Fruit fly (Drosophila melanogaster): ENCODE measurements around the gene Adi1.

Gene Adi1

DNA sequence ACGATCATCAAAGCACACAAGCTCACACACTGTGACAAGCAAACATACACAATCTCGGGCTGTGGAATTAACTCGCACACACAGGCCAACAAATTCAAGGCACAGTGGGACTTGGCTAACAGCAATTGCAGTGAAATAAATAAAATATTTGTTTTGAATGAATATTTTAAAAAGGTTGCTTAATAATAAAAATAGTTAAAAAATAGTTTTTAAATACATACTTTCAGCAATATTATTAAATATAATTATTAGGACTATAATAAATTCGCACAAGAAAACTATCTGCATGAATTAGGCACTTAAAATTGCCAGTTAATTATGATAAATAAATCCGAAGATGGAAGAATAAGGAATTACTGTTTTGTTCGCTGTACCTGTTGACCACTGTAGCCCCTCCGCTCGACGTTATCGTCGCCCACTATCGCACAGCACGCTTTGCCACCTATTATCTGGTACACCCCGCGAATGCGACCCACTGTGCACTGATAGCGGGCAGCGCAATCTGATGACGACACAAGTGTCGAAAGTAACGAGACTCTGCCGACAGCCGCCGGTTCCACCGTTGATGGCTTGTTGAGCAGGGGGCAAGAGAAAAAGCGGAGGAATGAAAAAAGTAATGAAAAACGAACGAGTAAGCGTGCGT is 19.7 kb downstream of the Adi1 start (continued):
- no peak for TF ChIP-seq CG1832 (GFP tag; optimal IDR thresholded peaks at IDR 0.05)
- peak; percentile 95 for TF ChIP-seq Fer3 (tag; optimal IDR thresholded peaks at IDR 0.05)
- TF ChIP-seq Fer2 (tag; optimal IDR thresholded peaks at IDR 0.05): peak; percentile 95
- TF ChIP-seq dpn (GFP tag; optimal IDR thresholded peaks at IDR 0.05): peak; percentile 86 to 98
- TF ChIP-seq nau (GFP tag; optimal IDR thresholded peaks at IDR 0.05): peak; percentile 99
- TF ChIP-seq stwl (tag; optimal IDR thresholded peaks at IDR 0.05): no peak
- no peak for TF ChIP-seq zen2 (GFP tag; IDR thresholded peaks at IDR 0.05; ENCODE audit: partially characterized antibody)
- peak; percentile 99 for TF ChIP-seq sug (tag; optimal IDR thresholded peaks at IDR 0.05)
- peak; percentile 80 for TF ChIP-seq CG12769 (tag; optimal IDR thresholded peaks at IDR 0.05)
- TF ChIP-seq repo (GFP tag; optimal IDR thresholded peaks at IDR 0.05): peak; percentile 40
- TF ChIP-seq seq (GFP tag; IDR thresholded peaks at IDR 0.05): peak; percentile 99
- no peak for TF ChIP-seq yki (optimal IDR thresholded peaks at IDR 0.05)
- TF ChIP-seq B-H2 (GFP tag; optimal IDR thresholded peaks at IDR 0.05): peak; percentile 95
- peak; percentile 97 for TF ChIP-seq CG1602 (GFP tag; optimal IDR thresholded peaks at IDR 0.05)
- peak; percentile 97 for TF ChIP-seq CG10147 (GFP tag; optimal IDR thresholded peaks at IDR 0.05)
- TF ChIP-seq CG7839 (tag; optimal IDR thresholded peaks at IDR 0.05): peak; percentile 99
- peak; percentile 89 for TF ChIP-seq chm (GFP tag; IDR thresholded peaks at IDR 0.05)
- TF ChIP-seq CG34376 (GFP tag; optimal IDR thresholded peaks at IDR 0.05): peak; percentile 98
- peak; percentile 46 for TF ChIP-seq btn (GFP tag; optimal IDR thresholded peaks at IDR 0.05)
- peak; percentile 89 for TF ChIP-seq Nf-YB (GFP tag; optimal IDR thresholded peaks at IDR 0.05)
- TF ChIP-seq CG10462 (GFP tag; optimal IDR thresholded peaks at IDR 0.05): peak; percentile 96
- TF ChIP-seq Doc2 (GFP tag; IDR thresholded peaks at IDR 0.05): no peak; the same call in none of the 2 replicates
- peak; percentile 76 for TF ChIP-seq vfl (GFP tag; optimal IDR thresholded peaks at IDR 0.05)
- peak; percentile 93 for TF ChIP-seq trh (GFP tag; optimal IDR thresholded peaks at IDR 0.05)
- TF ChIP-seq CG18262 (tag; optimal IDR thresholded peaks at IDR 0.05): peak; percentile 99
- peak; percentile 95 for TF ChIP-seq twi (tag; optimal IDR thresholded peaks at IDR 0.05)
- TF ChIP-seq TFAM (GFP tag; optimal IDR thresholded peaks at IDR 0.05): peak; percentile 77
- peak; percentile 41; the same call in 1 of the 3 replicates for TF ChIP-seq CG34224 (GFP tag; IDR thresholded peaks at IDR 0.05; ENCODE audit: partially characterized antibody)
- TF ChIP-seq rib (GFP tag; IDR thresholded peaks at IDR 0.05): peak; percentile 93
- TF ChIP-seq chif (GFP tag; optimal IDR thresholded peaks at IDR 0.05): peak; percentile 82 to 88
- no peak for TF ChIP-seq prd (optimal IDR thresholded peaks at IDR 0.05)
- peak; percentile 97 for TF ChIP-seq prd (GFP tag; IDR thresholded peaks at IDR 0.05)
- TF ChIP-seq wor (GFP tag; IDR thresholded peaks at IDR 0.05): peak; percentile 96
- peak; percentile 94 for TF ChIP-seq otp (GFP tag; IDR thresholded peaks at IDR 0.05)
- TF ChIP-seq CG7928 (GFP tag; optimal IDR thresholded peaks at IDR 0.05): peak; percentile 77
- peak; percentile 3 for TF ChIP-seq NK7.1 (GFP tag; optimal IDR thresholded peaks at IDR 0.05)
- peak; percentile 93 for TF ChIP-seq slou (GFP tag; optimal IDR thresholded peaks at IDR 0.05)
- peak; percentile 83 for TF ChIP-seq HLHmδ (GFP tag; optimal IDR thresholded peaks at IDR 0.05)
- TF ChIP-seq unc-4 (GFP tag; IDR thresholded peaks at IDR 0.05; ENCODE audit: partially characterized antibody): no peak
- peak; percentile 79 for TF ChIP-seq pum (GFP tag; optimal IDR thresholded peaks at IDR 0.05)
- TF ChIP-seq ken (GFP tag; IDR thresholded peaks at IDR 0.05): peak; percentile 90
- TF ChIP-seq al (GFP tag; IDR thresholded peaks at IDR 0.05): peak; percentile 96
- peak; percentile 94 for TF ChIP-seq CG6272 (GFP tag; IDR thresholded peaks at IDR 0.05)
- TF ChIP-seq ranshi (GFP tag; IDR thresholded peaks at IDR 0.05): peak; percentile 96
- peak; percentile 29 for TF ChIP-seq MESR4 (GFP tag; optimal IDR thresholded peaks at IDR 0.05)
- peak; percentile 91 for TF ChIP-seq ham (GFP tag; IDR thresholded peaks at IDR 0.05)
- TF ChIP-seq zfh2 (GFP tag; optimal IDR thresholded peaks at IDR 0.05): peak; percentile 81
- peak; percentile 96 for TF ChIP-seq NfI (GFP tag; optimal IDR thresholded peaks at IDR 0.05)
- TF ChIP-seq CG4424 (GFP tag; optimal IDR thresholded peaks at IDR 0.05): peak; percentile 99
- TF ChIP-seq mld (GFP tag; IDR thresholded peaks at IDR 0.05; ENCODE audit: partially characterized antibody): no peak
